Worm (Caenorhabditis elegans) whole organism, midembryonic: ENCODE results near the gene cbp-2.

Experiments used
- T22C8.4 ChIP-seq: fragments of 200-800 bp; sonication (Bioruptor generic); IDR thresholded peaks from 2 replicates; pipeline ENCODE4 v1.3.6; 2022; ENCODE audit warnings: missing genetic modification characterization, missing compliant biosample characterization
- cog-1 ChIP-seq: sonication (generic microtip); optimal IDR thresholded peaks from 2 replicates; lab custom pipeline; 2016; ENCODE audit warnings: missing genetic modification characterization, missing compliant biosample characterization
- flt-1 ChIP-seq: fragments of 200-800 bp; sonication (Bioruptor generic); IDR thresholded peaks from 2 replicates; pipeline ENCODE4 v1.3.6; 2022; ENCODE audit warnings: missing genetic modification characterization, missing compliant biosample characterization
- klf-2 ChIP-seq: fragments of 200-800 bp; sonication (Bioruptor generic); conservative IDR thresholded peaks from 2 replicates; pipeline ENCODE4 v1.3.6; 2022; ENCODE audit warnings: missing genetic modification reagents, missing genetic modification characterization, missing compliant biosample characterization
- med-1 ChIP-seq: sonication (generic microtip); optimal IDR thresholded peaks from 2 replicates; lab custom pipeline; 2017; ENCODE audit warnings: missing genetic modification characterization, mild to moderate bottlenecking, missing compliant biosample characterization, antibody characterized with exemption, missing genetic modification reagents; ENCODE audit not compliant: insufficient read depth
- ref-1 ChIP-seq: fragments of 200-800 bp; sonication (Bioruptor generic); conservative IDR thresholded peaks from 2 replicates; pipeline ENCODE4 v1.3.6; 2022; ENCODE audit warnings: missing genetic modification reagents, missing genetic modification characterization, missing compliant biosample characterization
- tab-1 ChIP-seq: fragments of 200-800 bp; sonication (Bioruptor generic); IDR thresholded peaks from 2 replicates; pipeline ENCODE4 v1.3.6; 2022; ENCODE audit warnings: missing genetic modification characterization, missing compliant biosample characterization
- ztf-23 ChIP-seq: fragments of 200-800 bp; sonication (Bioruptor generic); IDR thresholded peaks from 2 replicates; pipeline ENCODE4 v1.3.6; 2022; ENCODE audit warnings: missing genetic modification reagents, missing genetic modification characterization, missing compliant biosample characterization
- ztf-29 ChIP-seq: fragments of 200-800 bp; sonication (Bioruptor generic); IDR thresholded peaks from 2 replicates; pipeline ENCODE4 v1.3.6; 2022; ENCODE audit warnings: missing genetic modification reagents, missing genetic modification characterization, missing compliant biosample characterization

cbp-2 gene

ce11 chrIII:9950244-9950643, 27.3 kb downstream of the cbp-2 start, which contains the start of gene K03H1.13:
Gene K03H1.13, minus strand, starts transcription at chrIII:9950344.
- TF ChIP-seq T22C8.4 (GFP tag; lab: Robert Waterston, UW) (no peak), ztf-23 (GFP tag; lab: Robert Waterston, UW) (no peak), tab-1 (GFP tag; lab: Robert Waterston, UW) (no peak), ztf-29 (no peak), ref-1 (GFP tag; lab: Robert Waterston, UW) (no peak), med-1 (GFP tag; lab: Kevin White, UChicago) (no peak), klf-2 (GFP tag; lab: Robert Waterston, UW) (no peak), cog-1 (tag; lab: Kevin White, UChicago) (no peak), flt-1 (GFP tag; lab: Robert Waterston, UW) (no peak)

ce11 chrIII:9951864-9952263, 28.9 kb downstream of the cbp-2 start, which contains the start of gene K03H1.11:
Gene K03H1.11, minus strand, starts transcription at chrIII:9951964.
- no peak for TF ChIP-seq klf-2 (GFP tag; lab: Robert Waterston, UW)
- no peak for TF ChIP-seq med-1 (GFP tag; lab: Kevin White, UChicago)
- no peak for TF ChIP-seq T22C8.4 (GFP tag; lab: Robert Waterston, UW)
- no peak for TF ChIP-seq flt-1 (GFP tag; lab: Robert Waterston, UW)
- no peak for TF ChIP-seq cog-1 (tag; lab: Kevin White, UChicago)
- no peak for TF ChIP-seq tab-1 (GFP tag; lab: Robert Waterston, UW)
- TF ChIP-seq ztf-29, result no peak
- no peak for TF ChIP-seq ztf-23 (GFP tag; lab: Robert Waterston, UW)

- TF ChIP-seq ztf-23 (GFP tag; lab: Robert Waterston, UW), result no peak
- TF ChIP-seq klf-2 (GFP tag; lab: Robert Waterston, UW), result no peak
- TF ChIP-seq cog-1 (tag; lab: Kevin White, UChicago), result no peak
- no peak for TF ChIP-seq med-1 (GFP tag; lab: Kevin White, UChicago)
Observed at ce11 chrIII:9956123-9956522, 33.1 kb downstream of the cbp-2 start, which contains the start of gene mog-1. Gene mog-1, minus strand, starts transcription at chrIII:9956215.

- no peak for TF ChIP-seq T22C8.4 (GFP tag; lab: Robert Waterston, UW)
- TF ChIP-seq med-1 (GFP tag; lab: Kevin White, UChicago), result no peak
- TF ChIP-seq cog-1 (tag; lab: Kevin White, UChicago), result no peak
- no peak for TF ChIP-seq klf-2 (GFP tag; lab: Robert Waterston, UW)
- TF ChIP-seq ztf-23 (GFP tag; lab: Robert Waterston, UW), result no peak
- TF ChIP-seq ztf-29, result no peak
- no peak for TF ChIP-seq tab-1 (GFP tag; lab: Robert Waterston, UW)
- no peak for TF ChIP-seq ref-1 (GFP tag; lab: Robert Waterston, UW)
- no peak for TF ChIP-seq flt-1 (GFP tag; lab: Robert Waterston, UW)
Observed at ce11 chrIII:9956665-9957401, 33.9 kb downstream of the cbp-2 start, which contains the start of gene alx-1. Gene alx-1, plus strand, starts transcription at chrIII:9957351.

ce11 chrIII:9963447-9963846, 40.5 kb downstream of the cbp-2 start:
- TF ChIP-seq cog-1 (tag; lab: Kevin White, UChicago) (no peak), ztf-29 (no peak), T22C8.4 (GFP tag; lab: Robert Waterston, UW) (no peak), tab-1 (GFP tag; lab: Robert Waterston, UW) (no peak), med-1 (GFP tag; lab: Kevin White, UChicago) (no peak), ref-1 (GFP tag; lab: Robert Waterston, UW) (no peak), flt-1 (GFP tag; lab: Robert Waterston, UW) (no peak), klf-2 (GFP tag; lab: Robert Waterston, UW) (no peak)

- TF ChIP-seq ref-1 (GFP tag; lab: Robert Waterston, UW) (no peak), T22C8.4 (GFP tag; lab: Robert Waterston, UW) (no peak), med-1 (GFP tag; lab: Kevin White, UChicago) (no peak), tab-1 (GFP tag; lab: Robert Waterston, UW) (no peak), ztf-23 (GFP tag; lab: Robert Waterston, UW) (no peak), cog-1 (tag; lab: Kevin White, UChicago) (no peak), klf-2 (GFP tag; lab: Robert Waterston, UW) (no peak), flt-1 (GFP tag; lab: Robert Waterston, UW) (no peak), ztf-29 (no peak)
Observed at ce11 chrIII:9964416-9964815, 41.4 kb downstream of the cbp-2 start.

- TF ChIP-seq ref-1 (GFP tag; lab: Robert Waterston, UW) (0 out of 2 replicates have a peak, but pooled peaks have one; percentile 36), ztf-29 (no peak)
Observed at ce11 chrIII:9965444-9965843, 42.5 kb downstream of the cbp-2 start.

ce11 chrIII:9969371-9969770, 46.4 kb downstream of the cbp-2 start:
- TF ChIP-seq klf-2 (GFP tag; lab: Robert Waterston, UW) (no peak), med-1 (GFP tag; lab: Kevin White, UChicago) (no peak), T22C8.4 (GFP tag; lab: Robert Waterston, UW) (no peak), flt-1 (GFP tag; lab: Robert Waterston, UW) (no peak), cog-1 (tag; lab: Kevin White, UChicago) (no peak), ztf-29 (no peak), tab-1 (GFP tag; lab: Robert Waterston, UW) (no peak), ref-1 (GFP tag; lab: Robert Waterston, UW) (no peak), ztf-23 (GFP tag; lab: Robert Waterston, UW) (no peak)

- TF ChIP-seq tab-1 (GFP tag; lab: Robert Waterston, UW) (no peak), med-1 (GFP tag; lab: Kevin White, UChicago) (no peak), ref-1 (GFP tag; lab: Robert Waterston, UW) (no peak), klf-2 (GFP tag; lab: Robert Waterston, UW) (no peak), cog-1 (tag; lab: Kevin White, UChicago) (no peak), ztf-29 (no peak), T22C8.4 (GFP tag; lab: Robert Waterston, UW) (no peak), ztf-23 (GFP tag; lab: Robert Waterston, UW) (no peak), flt-1 (GFP tag; lab: Robert Waterston, UW) (no peak)
Observed at ce11 chrIII:9972192-9972811, 49.3 kb downstream of the cbp-2 start.
